Worm (Caenorhabditis elegans) whole organism, late embryonic: ENCODE results near the gene skr-10.

ENCODE experiments used
- C38D4.7 ChIP-seq: fragments of 200-800 bp; sonication (Bioruptor generic); optimal IDR thresholded peaks from 2 replicates; lab custom pipeline; 2018; ENCODE audit warnings: mild to moderate bottlenecking, missing genetic modification characterization, moderate library complexity, missing compliant biosample characterization
- F13H6.1 ChIP-seq: sonication (generic microtip); optimal IDR thresholded peaks from 2 replicates; lab custom pipeline; 2016; ENCODE audit warnings: missing genetic modification characterization, missing compliant biosample characterization
- ceh-2 ChIP-seq: sonication (generic microtip); optimal IDR thresholded peaks from 2 replicates; lab custom pipeline; 2016; ENCODE audit warnings: missing genotype, missing genetic modification characterization, missing compliant biosample characterization
- ceh-34 ChIP-seq: sonication (generic microtip); optimal IDR thresholded peaks from 2 replicates; lab custom pipeline; 2016; ENCODE audit warnings: mild to moderate bottlenecking, missing genetic modification characterization, missing compliant biosample characterization
- dmd-4 ChIP-seq: sonication (generic microtip); optimal IDR thresholded peaks from 2 replicates; lab custom pipeline; 2016; ENCODE audit warnings: borderline replicate concordance, missing genetic modification characterization, missing compliant biosample characterization
- fax-1 ChIP-seq: sonication (generic microtip); optimal IDR thresholded peaks from 2 replicates; lab custom pipeline; 2016; ENCODE audit warnings: missing genotype, missing genetic modification characterization, missing compliant biosample characterization
- hlh-8 ChIP-seq: sonication (generic microtip); optimal IDR thresholded peaks from 2 replicates; lab custom pipeline; 2016; ENCODE audit warnings: missing genotype, missing genetic modification characterization, missing compliant biosample characterization
- lim-6 ChIP-seq: sonication (generic microtip); optimal IDR thresholded peaks from 2 replicates; lab custom pipeline; 2016; ENCODE audit warnings: missing genetic modification characterization, missing compliant biosample characterization
- nfya-1 ChIP-seq: sonication (generic microtip); optimal IDR thresholded peaks from 2 replicates; lab custom pipeline; 2017; ENCODE audit warnings: missing genetic modification characterization, mild to moderate bottlenecking, missing compliant biosample characterization, antibody characterized with exemption, moderate library complexity
- pha-2 ChIP-seq: sonication (generic microtip); optimal IDR thresholded peaks from 2 replicates; lab custom pipeline; 2017; ENCODE audit warnings: mild to moderate bottlenecking, missing genetic modification characterization, missing compliant biosample characterization
- ref-2 ChIP-seq: sonication (generic microtip); optimal IDR thresholded peaks from 2 replicates; lab custom pipeline; 2016; ENCODE audit warnings: missing genetic modification characterization, missing compliant biosample characterization
- rnt-1 ChIP-seq: sonication (generic microtip); optimal IDR thresholded peaks from 2 replicates; lab custom pipeline; 2016; ENCODE audit warnings: missing genetic modification characterization, missing compliant biosample characterization
- sox-2 ChIP-seq: fragments of 200-800 bp; sonication (Bioruptor generic); IDR thresholded peaks from 2 replicates; pipeline ENCODE4 v1.3.6; 2022; ENCODE audit warnings: missing genetic modification reagents, missing genetic modification characterization, missing compliant biosample characterization
- tbx-2 ChIP-seq: sonication (generic microtip); optimal IDR thresholded peaks from 2 replicates; lab custom pipeline; 2016; ENCODE audit warnings: missing genetic modification characterization, missing compliant biosample characterization
- ttx-3 ChIP-seq: sonication (generic microtip); optimal IDR thresholded peaks from 2 replicates; lab custom pipeline; 2016; ENCODE audit warnings: missing genetic modification reagents, missing genetic modification characterization, missing compliant biosample characterization
- unc-55 ChIP-seq: sonication (generic microtip); optimal IDR thresholded peaks from 2 replicates; lab custom pipeline; 2017; ENCODE audit warnings: missing biosample characterization, missing genetic modification reagents, missing genetic modification characterization
- unc-86 ChIP-seq: sonication (generic microtip); optimal IDR thresholded peaks from 2 replicates; lab custom pipeline; 2016; ENCODE audit warnings: missing genetic modification characterization, missing compliant biosample characterization
- zip-5 ChIP-seq: sonication (generic microtip); optimal IDR thresholded peaks from 2 replicates; lab custom pipeline; 2016; ENCODE audit warnings: missing genetic modification characterization, missing compliant biosample characterization

The skr-10 gene

DNA sequence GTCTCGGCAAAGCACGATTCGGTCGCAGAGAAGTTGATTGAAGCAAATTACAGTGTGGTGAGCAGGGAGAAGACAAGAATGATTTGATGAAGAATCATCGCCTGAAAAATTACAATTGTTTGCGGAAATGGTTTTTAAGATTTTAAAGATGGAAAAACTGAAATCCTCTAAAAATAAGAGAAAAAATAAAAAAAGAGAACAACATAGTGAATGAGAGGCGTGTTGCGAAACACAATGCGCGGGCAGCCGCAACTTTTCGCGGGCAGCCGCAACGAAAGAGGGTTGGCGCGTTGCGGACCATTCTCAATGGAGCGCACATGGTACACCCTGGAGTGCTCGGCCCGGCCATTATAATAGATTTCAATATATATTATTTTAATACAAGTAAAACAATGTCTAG, 47.9 kb downstream of the skr-10 start, which contains the start of gene Y105C5B.20:
Gene Y105C5B.20 (minus strand): TSS at position 101 of the 400 bp plus-strand sequence.
- TF ChIP-seq dmd-4 (tag; lab: Kevin White, UChicago) = no peak
- no peak for TF ChIP-seq zip-5 (tag; lab: Kevin White, UChicago)
- TF ChIP-seq ttx-3 (tag; lab: Kevin White, UChicago) = no peak
- TF ChIP-seq tbx-2 = no peak
- TF ChIP-seq ceh-34 = no peak
- no peak for TF ChIP-seq ceh-2 (tag; lab: Kevin White, UChicago)
- TF ChIP-seq nfya-1 (tag; lab: Kevin White, UChicago) = no peak
- no peak for TF ChIP-seq C38D4.7 (GFP tag; lab: Kevin White, UChicago)
- no peak for TF ChIP-seq sox-2 (GFP tag; lab: Robert Waterston, UW)
- TF ChIP-seq pha-2 (tag; lab: Kevin White, UChicago) = no peak
- TF ChIP-seq ref-2 (tag; lab: Kevin White, UChicago) = no peak
- TF ChIP-seq fax-1 (tag; lab: Kevin White, UChicago) = no peak
- no peak for TF ChIP-seq rnt-1 (tag; lab: Kevin White, UChicago)
- TF ChIP-seq hlh-8 (tag; lab: Kevin White, UChicago) = no peak
- no peak for TF ChIP-seq unc-86 (tag; lab: Kevin White, UChicago)
- TF ChIP-seq lim-6 = no peak
- TF ChIP-seq F13H6.1 (tag; lab: Kevin White, UChicago) = no peak
- TF ChIP-seq unc-55 (GFP tag; lab: Kevin White, UChicago) = no peak
